Fruit fly (Drosophila melanogaster) whole organism, embryonic: Measurements from ENCODE around the gene Sf3b2.

ENCODE experiments used
- BtbVII ChIP-seq: fragments of 200-800 bp; sonication (Bioruptor generic); optimal IDR thresholded peaks from 3 replicates; lab custom pipeline; 2017; ENCODE audit warnings: missing biosample characterization, mild to moderate bottlenecking, missing genetic modification characterization
- CG10431 ChIP-seq: fragments of 200-800 bp; sonication (Bioruptor generic); optimal IDR thresholded peaks from 3 replicates; lab custom pipeline; 2018; ENCODE audit warnings: missing biosample characterization, mild to moderate bottlenecking, missing genetic modification characterization
- CG10959 ChIP-seq: fragments of 200-800 bp; sonication (Bioruptor generic); IDR thresholded peaks from 2 replicates; pipeline ENCODE4 v1.3.6; 2022; ENCODE audit warnings: missing biosample characterization, missing genetic modification characterization
- CG11247 ChIP-seq: fragments of 200-800 bp; sonication (Bioruptor generic); IDR thresholded peaks from 2 replicates; pipeline ENCODE4 v1.3.6; 2022; ENCODE audit warnings: missing biosample characterization, missing genetic modification characterization
- CG11723 ChIP-seq: fragments of 200-800 bp; sonication (Bioruptor generic); optimal IDR thresholded peaks from 2 replicates; lab custom pipeline; 2017; ENCODE audit warnings: missing biosample characterization, mild to moderate bottlenecking, missing genetic modification characterization
- CG12155 ChIP-seq: fragments of 200-800 bp; sonication (Bioruptor generic); optimal IDR thresholded peaks from 3 replicates; lab custom pipeline; 2016; ENCODE audit warnings: missing biosample characterization, missing genetic modification characterization
- CG12219 ChIP-seq: fragments of 200-800 bp; sonication (Bioruptor generic); optimal IDR thresholded peaks from 3 replicates; lab custom pipeline; 2018; ENCODE audit warnings: missing biosample characterization, mild to moderate bottlenecking, missing genetic modification characterization
- CG13296 ChIP-seq: fragments of 200-800 bp; sonication (Bioruptor generic); optimal IDR thresholded peaks from 3 replicates; lab custom pipeline; 2018; ENCODE audit warnings: missing biosample characterization, mild to moderate bottlenecking, missing genetic modification characterization
- CG13624 ChIP-seq: fragments of 200-800 bp; sonication (Bioruptor generic); optimal IDR thresholded peaks from 2 replicates; lab custom pipeline; 2016; ENCODE audit warnings: missing biosample characterization, missing genetic modification characterization
- CG15011 ChIP-seq: fragments of 200-800 bp; sonication (Bioruptor generic); optimal IDR thresholded peaks from 3 replicates; lab custom pipeline; 2018; ENCODE audit warnings: missing biosample characterization, mild to moderate bottlenecking, missing genetic modification characterization
- CG15073 ChIP-seq: fragments of 200-800 bp; sonication (Bioruptor generic); optimal IDR thresholded peaks from 2 replicates; lab custom pipeline; 2016; ENCODE audit warnings: missing biosample characterization, missing genetic modification characterization
- CG17612 ChIP-seq: fragments of 200-800 bp; sonication (Bioruptor generic); IDR thresholded peaks from 2 replicates; pipeline ENCODE4 v1.3.6; 2022; ENCODE audit warnings: missing biosample characterization, missing genetic modification characterization
- CG17912 ChIP-seq: fragments of 200-800 bp; sonication (Bioruptor generic); optimal IDR thresholded peaks from 2 replicates; lab custom pipeline; 2018; ENCODE audit warnings: missing biosample characterization, mild to moderate bottlenecking, missing genetic modification characterization
- CG30403 ChIP-seq: fragments of 200-800 bp; sonication (Bioruptor generic); optimal IDR thresholded peaks from 3 replicates; lab custom pipeline; 2016; ENCODE audit warnings: missing biosample characterization, missing genetic modification characterization
- CG34376 ChIP-seq: fragments of 200-800 bp; sonication (Bioruptor generic); optimal IDR thresholded peaks from 2 replicates; lab custom pipeline; 2018; ENCODE audit warnings: missing biosample characterization, mild to moderate bottlenecking, missing genetic modification characterization
- CG4282 ChIP-seq: fragments of 200-800 bp; sonication (Bioruptor generic); optimal IDR thresholded peaks from 2 replicates; lab custom pipeline; 2016; ENCODE audit warnings: missing biosample characterization, missing genetic modification characterization
- CG4404 ChIP-seq: fragments of 200-800 bp; sonication (Bioruptor generic); IDR thresholded peaks from 2 replicates; pipeline ENCODE4 v1.3.6; 2022; ENCODE audit warnings: missing biosample characterization, missing genetic modification characterization
- CG5245 ChIP-seq: fragments of 200-800 bp; sonication (Bioruptor generic); optimal IDR thresholded peaks from 3 replicates; lab custom pipeline; 2016; ENCODE audit warnings: missing biosample characterization, missing genetic modification characterization
- CG6254 ChIP-seq: fragments of 200-800 bp; sonication (Bioruptor generic); optimal IDR thresholded peaks from 3 replicates; lab custom pipeline; 2017; ENCODE audit warnings: mild to moderate bottlenecking, missing biosample characterization, missing genetic modification reagents, missing genetic modification characterization
- CG9797 ChIP-seq: fragments of 200-800 bp; sonication (Bioruptor generic); optimal IDR thresholded peaks from 3 replicates; lab custom pipeline; 2018; ENCODE audit warnings: missing biosample characterization, mild to moderate bottlenecking, missing genetic modification characterization
- Deaf1 ChIP-seq: fragments of 200-800 bp; optimal IDR thresholded peaks from 3 replicates; lab custom pipeline; 2019; ENCODE audit warnings: missing biosample characterization, mild to moderate bottlenecking, missing genetic modification characterization, moderate library complexity
- Dfd ChIP-seq, 2 experiments: fragments of >200 bp; optimal IDR thresholded peaks; 2 replicates each; lab custom pipeline; 2017; ENCODE audit warnings: missing biosample characterization in 2 of 2, missing genetic modification characterization in 2 of 2
- HLH54F ChIP-seq: fragments of 200-800 bp; sonication (Bioruptor generic); optimal IDR thresholded peaks from 3 replicates; lab custom pipeline; 2016; ENCODE audit warnings: missing biosample characterization, missing genetic modification characterization
- Hey ChIP-seq: fragments of 200-800 bp; sonication (Bioruptor generic); optimal IDR thresholded peaks from 3 replicates; lab custom pipeline; 2018; ENCODE audit warnings: missing biosample characterization, mild to moderate bottlenecking, missing genetic modification characterization
- Lim3 ChIP-seq: fragments of 200-800 bp; sonication (Bioruptor generic); IDR thresholded peaks from 2 replicates; pipeline ENCODE4 v1.3.6; 2022; ENCODE audit warnings: missing biosample characterization, missing genetic modification characterization
- Max ChIP-seq: fragments of 200-800 bp; sonication (Bioruptor generic); optimal IDR thresholded peaks from 2 replicates; lab custom pipeline; 2016; ENCODE audit warnings: missing biosample characterization, mild to moderate bottlenecking, missing genetic modification characterization
- Mrtf ChIP-seq: fragments of 200-800 bp; sonication (Bioruptor generic); IDR thresholded peaks from 3 replicates; pipeline ENCODE4 v1.3.6; 2022; ENCODE audit warnings: missing biosample characterization, missing genetic modification characterization
- NK7.1 ChIP-seq: fragments of 200-800 bp; sonication (Bioruptor generic); optimal IDR thresholded peaks from 3 replicates; lab custom pipeline; 2016; ENCODE audit warnings: missing biosample characterization, missing genetic modification characterization
- Opbp ChIP-seq: fragments of 200-800 bp; sonication (Bioruptor generic); IDR thresholded peaks from 3 replicates; pipeline ENCODE4 v1.3.6; 2022; ENCODE audit warnings: missing biosample characterization, missing genetic modification characterization; ENCODE audit not compliant: partially characterized antibody
- Rfx ChIP-seq: fragments of 200-800 bp; sonication (Bioruptor generic); IDR thresholded peaks from 2 replicates; pipeline ENCODE4 v1.3.6; 2022; ENCODE audit warnings: missing biosample characterization, missing genetic modification characterization
- Spps ChIP-seq: fragments of 200-800 bp; sonication (Bioruptor generic); optimal IDR thresholded peaks from 2 replicates; lab custom pipeline; 2018; ENCODE audit warnings: missing biosample characterization, mild to moderate bottlenecking, missing genetic modification characterization
- Sry-β ChIP-seq: fragments of 200-800 bp; sonication (Bioruptor generic); optimal IDR thresholded peaks from 2 replicates; lab custom pipeline; 2018; ENCODE audit warnings: missing biosample characterization, mild to moderate bottlenecking, missing genetic modification characterization, moderate library complexity
- ab ChIP-seq: fragments of 200-800 bp; sonication (Bioruptor generic); optimal IDR thresholded peaks from 2 replicates; lab custom pipeline; 2016; ENCODE audit warnings: missing biosample characterization, missing genetic modification characterization
- aop ChIP-seq: fragments of 200-800 bp; sonication (Bioruptor generic); IDR thresholded peaks from 2 replicates; pipeline ENCODE4 v1.3.6; 2022; ENCODE audit warnings: missing biosample characterization, missing genetic modification characterization
- az2 ChIP-seq: fragments of 200-800 bp; sonication (Bioruptor generic); optimal IDR thresholded peaks from 3 replicates; lab custom pipeline; 2016; ENCODE audit warnings: missing biosample characterization, missing genetic modification characterization
- bbx ChIP-seq: fragments of 200-800 bp; sonication (Bioruptor generic); IDR thresholded peaks from 2 replicates; pipeline ENCODE4 v1.3.6; 2022; ENCODE audit warnings: missing biosample characterization, missing genetic modification characterization; ENCODE audit not compliant: partially characterized antibody
- bsh ChIP-seq, 2 experiments: fragments of 200-800 bp; sonication (Bioruptor generic); optimal IDR thresholded peaks; 2 replicates each; lab custom pipeline; 2017 to 2018; ENCODE audit warnings: mild to moderate bottlenecking in 2 of 2, missing biosample characterization in 2 of 2, missing genetic modification characterization in 2 of 2, moderate library complexity in 1 of 2
- cas ChIP-seq: fragments of 200-800 bp; sonication (Bioruptor generic); IDR thresholded peaks from 2 replicates; pipeline ENCODE4 v1.3.6; 2022; ENCODE audit warnings: missing biosample characterization, missing genetic modification characterization
- disco-r ChIP-seq: fragments of 200-800 bp; sonication (Bioruptor generic); optimal IDR thresholded peaks from 2 replicates; lab custom pipeline; 2016; ENCODE audit warnings: missing biosample characterization, missing genetic modification characterization
- fd102C ChIP-seq: fragments of 200-800 bp; sonication (Bioruptor generic); optimal IDR thresholded peaks from 2 replicates; lab custom pipeline; 2018; ENCODE audit warnings: missing biosample characterization, mild to moderate bottlenecking, missing genetic modification characterization, moderate library complexity
- gcm ChIP-seq: fragments of 200-800 bp; sonication (Bioruptor generic); optimal IDR thresholded peaks from 2 replicates; lab custom pipeline; 2019; ENCODE audit warnings: missing biosample characterization, mild to moderate bottlenecking, missing genetic modification characterization, moderate library complexity
- hbn ChIP-seq: fragments of 200-800 bp; sonication (Bioruptor generic); IDR thresholded peaks from 2 replicates; pipeline ENCODE4 v1.3.6; 2022; ENCODE audit warnings: missing biosample characterization, missing genetic modification characterization; ENCODE audit not compliant: partially characterized antibody
- kay ChIP-seq: fragments of 200-800 bp; sonication (Bioruptor generic); optimal IDR thresholded peaks from 2 replicates; lab custom pipeline; 2016; ENCODE audit warnings: missing biosample characterization, missing genetic modification characterization
- mirr ChIP-seq: fragments of 200-800 bp; sonication (Bioruptor generic); optimal IDR thresholded peaks from 3 replicates; lab custom pipeline; 2018; ENCODE audit warnings: missing biosample characterization, mild to moderate bottlenecking, missing genetic modification characterization
- odd ChIP-seq: fragments of 200-800 bp; sonication (Bioruptor generic); optimal IDR thresholded peaks from 2 replicates; lab custom pipeline; 2017; ENCODE audit warnings: missing biosample characterization, mild to moderate bottlenecking, missing genetic modification characterization
- onecut ChIP-seq: fragments of 200-800 bp; sonication (Bioruptor generic); IDR thresholded peaks from 2 replicates; pipeline ENCODE4 v1.3.6; 2022; ENCODE audit warnings: missing biosample characterization, missing genetic modification characterization
- pfk ChIP-seq: fragments of 200-800 bp; sonication (Bioruptor generic); optimal IDR thresholded peaks from 2 replicates; lab custom pipeline; 2018; ENCODE audit warnings: missing biosample characterization, mild to moderate bottlenecking, missing genetic modification characterization, moderate library complexity
- shn ChIP-seq: fragments of 200-800 bp; sonication (Bioruptor generic); optimal IDR thresholded peaks from 3 replicates; lab custom pipeline; 2016; ENCODE audit warnings: missing biosample characterization, missing genetic modification characterization
- unpg ChIP-seq: fragments of 200-800 bp; sonication (Bioruptor generic); optimal IDR thresholded peaks from 3 replicates; lab custom pipeline; 2018; ENCODE audit warnings: missing biosample characterization, mild to moderate bottlenecking, missing genetic modification characterization, moderate library complexity
- zen ChIP-seq: fragments of 200-800 bp; sonication (Bioruptor generic); optimal IDR thresholded peaks from 3 replicates; lab custom pipeline; 2018; ENCODE audit warnings: missing biosample characterization, mild to moderate bottlenecking, missing genetic modification characterization, moderate library complexity

Gene Sf3b2

DNA sequence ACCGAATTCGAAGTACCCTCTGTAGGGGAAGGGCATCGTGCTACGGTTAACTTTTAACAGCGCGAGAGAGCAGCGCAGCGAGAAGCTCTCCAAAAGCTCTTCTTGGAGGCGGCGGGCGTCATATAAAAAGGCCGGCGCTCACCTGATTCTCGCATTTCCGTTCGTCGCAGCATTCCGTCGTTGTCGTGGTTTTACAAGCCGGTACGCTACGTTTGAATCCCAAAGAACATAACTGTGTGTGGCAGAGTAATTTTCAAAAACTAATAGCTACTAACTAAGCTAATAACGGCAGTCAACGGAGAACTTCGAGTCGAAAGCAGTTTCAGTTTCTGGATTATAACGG lies 27.5 kb upstream of the Sf3b2 start, which contains the start of gene FASN1 (continued):
- TF ChIP-seq odd (GFP tag; lab: Kevin White, UChicago), result no peak
- TF ChIP-seq CG13624 (GFP tag; lab: Kevin White, UChicago), result peak; percentile 28
- TF ChIP-seq Lim3 (GFP tag; lab: Robert Waterston, UW), result no peak
- TF ChIP-seq gcm (GFP tag; lab: Kevin White, UChicago), result no peak
- TF ChIP-seq Rfx (GFP tag; lab: Robert Waterston, UW), result no peak; the same call in 1 of the 2 replicates
- TF ChIP-seq CG4404 (GFP tag; lab: Robert Waterston, UW), result no peak
- TF ChIP-seq CG6254 (GFP tag; lab: Kevin White, UChicago), result no peak
- no peak for TF ChIP-seq onecut (GFP tag; lab: Robert Waterston, UW)
- no peak for TF ChIP-seq Dfd (GFP tag; optimal IDR thresholded peaks at IDR 0.05; lab: Kevin White, UChicago)
- no peak for TF ChIP-seq cas
- TF ChIP-seq NK7.1, result no peak
- no peak for TF ChIP-seq zen (tag; lab: Kevin White, UChicago)
- no peak for TF ChIP-seq CG30403 (GFP tag; lab: Kevin White, UChicago)
- TF ChIP-seq Spps (tag; lab: Kevin White, UChicago), result no peak
- no peak for TF ChIP-seq CG17612 (GFP tag; lab: Robert Waterston, UW)
- 0 out of 3 replicates have a peak, but pooled peaks have one; percentile 22 for TF ChIP-seq Opbp (GFP tag; lab: Robert Waterston, UW)
- peak; percentile 62 for TF ChIP-seq mirr (GFP tag; lab: Kevin White, UChicago)
- no peak for TF ChIP-seq CG15073 (GFP tag; lab: Kevin White, UChicago)
- no peak for TF ChIP-seq CG9797 (GFP tag; lab: Kevin White, UChicago)
- no peak for TF ChIP-seq Max (GFP tag; lab: Kevin White, UChicago)
- TF ChIP-seq bbx (GFP tag; lab: Robert Waterston, UW), result peak; percentile 49; the same call in 1 of the 2 replicates
- TF ChIP-seq HLH54F, result no peak
- peak; percentile 42 for TF ChIP-seq CG13296
- no peak for TF ChIP-seq CG10959
- no peak for TF ChIP-seq az2 (GFP tag; lab: Kevin White, UChicago)
- no peak for TF ChIP-seq ab (GFP tag; lab: Kevin White, UChicago)
- peak; percentile 8 for TF ChIP-seq Hey (tag; lab: Kevin White, UChicago)
- no peak for TF ChIP-seq unpg (GFP tag; lab: Kevin White, UChicago)
- peak; percentile 11 for TF ChIP-seq Deaf1 (tag; lab: Kevin White, UChicago)
- TF ChIP-seq Mrtf (GFP tag; lab: Robert Waterston, UW), result no peak
- TF ChIP-seq CG17912 (GFP tag; lab: Kevin White, UChicago), result no peak
- TF ChIP-seq disco-r (GFP tag; lab: Kevin White, UChicago), result no peak
- TF ChIP-seq aop (GFP tag; lab: Robert Waterston, UW), result 0 out of 2 replicates have a peak, but pooled peaks have one; percentile 3
- no peak for TF ChIP-seq CG11247 (GFP tag; lab: Robert Waterston, UW)
- no peak for TF ChIP-seq CG12219
- no peak for TF ChIP-seq CG15011 (GFP tag; lab: Kevin White, UChicago)
- no peak for TF ChIP-seq fd102C (GFP tag; lab: Kevin White, UChicago)
- no peak for TF ChIP-seq kay
- TF ChIP-seq shn (GFP tag; lab: Kevin White, UChicago), result no peak
- no peak for TF ChIP-seq BtbVII (GFP tag; lab: Kevin White, UChicago)
- no peak for TF ChIP-seq CG11723
- TF ChIP-seq CG12155 (GFP tag; lab: Kevin White, UChicago), result no peak
- TF ChIP-seq CG34376 (GFP tag; lab: Kevin White, UChicago), result no peak
- TF ChIP-seq bsh (GFP tag; optimal IDR thresholded peaks at IDR 0.05; lab: Kevin White, UChicago), result no peak
- no peak for TF ChIP-seq hbn (GFP tag; lab: Robert Waterston, UW)
- TF ChIP-seq CG10431 (GFP tag; lab: Kevin White, UChicago), result no peak
- TF ChIP-seq Sry-β (GFP tag; lab: Kevin White, UChicago), result no peak
- peak; percentile 1 for TF ChIP-seq CG4282 (GFP tag; lab: Kevin White, UChicago)
- TF ChIP-seq pfk (GFP tag; lab: Kevin White, UChicago), result peak; percentile 33
- TF ChIP-seq CG5245, result no peak
